Fruit fly (Drosophila melanogaster): ENCODE data around the gene CG33630.
A peak's percentile ranks its signal among the peaks of the same experiment; 100 is the strongest.

The CG33630 gene

DNA sequence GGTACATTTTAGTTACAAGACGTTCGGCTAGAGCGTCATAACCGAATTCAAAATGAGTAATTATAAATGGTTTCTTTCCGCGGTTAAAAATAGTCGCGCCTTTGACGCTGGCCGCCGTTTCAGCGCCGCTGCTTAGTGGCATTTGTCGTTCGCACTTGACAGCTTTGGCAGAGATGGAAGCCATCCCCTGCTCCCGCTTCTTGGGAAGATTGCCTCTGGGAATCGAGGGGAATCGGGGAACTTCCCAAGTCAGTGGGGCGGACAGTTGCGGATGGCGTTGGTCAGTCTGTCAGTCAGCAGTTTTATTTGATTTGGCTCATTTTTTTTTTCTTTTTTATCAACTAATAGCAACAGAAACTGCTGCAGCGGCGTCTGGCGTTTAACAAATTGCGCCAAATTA lies 44.4 kb downstream of the CG33630 start:
- TF ChIP-seq CG12769 (tag; optimal IDR thresholded peaks at IDR 0.05) (peak; percentile 58), sens (GFP tag) (peak; percentile 64), CG31224 (GFP tag; IDR thresholded peaks at IDR 0.05) (no peak), ci (GFP tag; IDR thresholded peaks at IDR 0.05) (0 out of 3 replicates have a peak, but pooled peaks have one; percentile 15), schlank (tag; optimal IDR thresholded peaks at IDR 0.05) (no peak), HHEX (GFP tag; optimal IDR thresholded peaks at IDR 0.05) (no peak), bbx (GFP tag; IDR thresholded peaks at IDR 0.05; ENCODE audit: partially characterized antibody) (no peak), gt (GFP tag; IDR thresholded peaks at IDR 0.05) (no peak), crol (GFP tag; IDR thresholded peaks at IDR 0.05) (0 out of 2 replicates have a peak, but pooled peaks have one; percentile 22)

- no peak for TF ChIP-seq YL-1 (GFP tag; optimal IDR thresholded peaks at IDR 0.05)
- no peak for TF ChIP-seq pzg (GFP tag; optimal IDR thresholded peaks at IDR 0.05)
- no peak for TF ChIP-seq Ssrp (tag; optimal IDR thresholded peaks at IDR 0.05)
- no peak for TF ChIP-seq CG18262 (tag; optimal IDR thresholded peaks at IDR 0.05)
- TF ChIP-seq CG2116 (GFP tag; optimal IDR thresholded peaks at IDR 0.05), result peak; percentile 3
- TF ChIP-seq CG3838 (GFP tag; optimal IDR thresholded peaks at IDR 0.05), result no peak
- TF ChIP-seq CG14860 (GFP tag; IDR thresholded peaks at IDR 0.05; ENCODE audit: partially characterized antibody), result no peak
- no peak for TF ChIP-seq otp (GFP tag; IDR thresholded peaks at IDR 0.05)
- TF ChIP-seq Xrp1 (GFP tag; IDR thresholded peaks at IDR 0.05), result no peak
- peak; percentile 97 for TF ChIP-seq Adf1 (GFP tag; IDR thresholded peaks at IDR 0.05)
- TF ChIP-seq CG43689 (GFP tag; IDR thresholded peaks at IDR 0.05), result no peak
- TF ChIP-seq CG31224 (GFP tag; IDR thresholded peaks at IDR 0.05), result no peak
- TF ChIP-seq al (GFP tag; IDR thresholded peaks at IDR 0.05), result no peak
- TF ChIP-seq MESR4 (GFP tag; optimal IDR thresholded peaks at IDR 0.05), result no peak
- TF ChIP-seq CG17385 (GFP tag; optimal IDR thresholded peaks at IDR 0.05), result peak; percentile 37
- peak; percentile 64 for TF ChIP-seq Med (GFP tag)
- TF ChIP-seq vvl (GFP tag; IDR thresholded peaks at IDR 0.05), result 0 out of 2 replicates have a peak, but pooled peaks have one; percentile 15
- no peak for TF ChIP-seq cad (GFP tag; optimal IDR thresholded peaks at IDR 0.05)
- no peak for TF ChIP-seq CG42726 (GFP tag; IDR thresholded peaks at IDR 0.05; ENCODE audit: partially characterized antibody)
- TF ChIP-seq CG30020 (tag; optimal IDR thresholded peaks at IDR 0.05), result no peak
- no peak for TF ChIP-seq dati (GFP tag; IDR thresholded peaks at IDR 0.05)
- no peak for TF ChIP-seq CG10431 (GFP tag; optimal IDR thresholded peaks at IDR 0.05)
- TF ChIP-seq Deaf1 (tag; optimal IDR thresholded peaks at IDR 0.05), result peak; percentile 24
- no peak for TF ChIP-seq CG5245 (GFP tag; optimal IDR thresholded peaks at IDR 0.05)
- no peak for TF ChIP-seq CG17568 (GFP tag; optimal IDR thresholded peaks at IDR 0.05)
- no peak for TF ChIP-seq so (GFP tag; IDR thresholded peaks at IDR 0.05)
- TF ChIP-seq dm (GFP tag; optimal IDR thresholded peaks at IDR 0.05), result no peak
- TF ChIP-seq nau (GFP tag; optimal IDR thresholded peaks at IDR 0.05), result no peak
- TF ChIP-seq cg (GFP tag; optimal IDR thresholded peaks at IDR 0.05), result peak; percentile 91
- TF ChIP-seq wek (GFP tag; optimal IDR thresholded peaks at IDR 0.05), result no peak
- no peak for TF ChIP-seq CG2875 (GFP tag; optimal IDR thresholded peaks at IDR 0.05)
- no peak for TF ChIP-seq CG6272 (GFP tag; IDR thresholded peaks at IDR 0.05)
- peak; percentile 56 for TF ChIP-seq Nf-YB (GFP tag; optimal IDR thresholded peaks at IDR 0.05)
- 0 out of 3 replicates have a peak, but pooled peaks have one; percentile 11 for TF ChIP-seq CG7963 (GFP tag; IDR thresholded peaks at IDR 0.05; ENCODE audit: partially characterized antibody)
- TF ChIP-seq CG11456 (GFP tag; IDR thresholded peaks at IDR 0.05), result no peak
- TF ChIP-seq Chrac-16 (GFP tag; optimal IDR thresholded peaks at IDR 0.05), result no peak
- no peak for TF ChIP-seq CG16815 (GFP tag; optimal IDR thresholded peaks at IDR 0.05)
- 0 out of 2 replicates have a peak, but pooled peaks have one; percentile 9 for TF ChIP-seq wdn (GFP tag; IDR thresholded peaks at IDR 0.05)
- no peak for TF ChIP-seq CG6791 (GFP tag; IDR thresholded peaks at IDR 0.05; ENCODE audit: partially characterized antibody)
- TF ChIP-seq chif (GFP tag; optimal IDR thresholded peaks at IDR 0.05), result no peak
- no peak for TF ChIP-seq NC2β (GFP tag; optimal IDR thresholded peaks at IDR 0.05)
These were observed 46.0 kb downstream of the CG33630 start for dm6 chr3R:10108289-10108928.

All from whole organism, embryonic.